Worm (Caenorhabditis elegans) whole organism, L4/young adult: ENCODE measurements around the gene srj-45.

Experiments used
- W03F9.2 ChIP-seq: fragments of 150-350 bp; optimal IDR thresholded peaks from 2 replicates; lab custom pipeline; 2014; ENCODE audit warnings: missing biosample characterization, missing genetic modification characterization
- dao-5 ChIP-seq: sonication (generic microtip); optimal IDR thresholded peaks from 2 replicates; lab custom pipeline; 2016; ENCODE audit warnings: missing genotype, missing genetic modification characterization, moderate library complexity, missing compliant biosample characterization
- him-1 ChIP-seq: sonication (generic microtip); optimal IDR thresholded peaks from 2 replicates; lab custom pipeline; 2016; ENCODE audit warnings: missing genotype, missing genetic modification reagents, missing genetic modification characterization, missing compliant biosample characterization

Gene srj-45

ce11 chrV:2792958-2793357 is 43.4 kb downstream of the srj-45 start:
- TF ChIP-seq W03F9.2 (no peak), him-1 (tag; lab: Kevin White, UChicago) (no peak), dao-5 (no peak)
